Worm (Caenorhabditis elegans): Measurements from ENCODE around the gene klf-3.

ce11 chrII:6573677-6574076 is 43.0 kb upstream of the klf-3 start, which contains the start of gene sra-28:
- TF ChIP-seq gei-17 (GFP tag; optimal IDR thresholded peaks at IDR 0.05) (no peak), lsy-27 (tag; optimal IDR thresholded peaks at IDR 0.05; ENCODE audit: borderline replicate concordance, insufficient read depth) (no peak), mxl-1 (tag; optimal IDR thresholded peaks at IDR 0.05) (no peak), F49E8.2 (tag; optimal IDR thresholded peaks at IDR 0.05; ENCODE audit: insufficient read depth) (no peak), C17E4.6 (GFP tag; IDR thresholded peaks at IDR 0.05) (no peak), snpc-4 (GFP tag; optimal IDR thresholded peaks at IDR 0.05) (no peak), snpc-4 (tag; optimal IDR thresholded peaks at IDR 0.05) (no peak), rcor-1 (GFP tag; IDR thresholded peaks at IDR 0.05) (no peak), F23B12.7 (tag; optimal IDR thresholded peaks at IDR 0.05; ENCODE audit: insufficient read depth) (no peak), K12H6.12 (tag; optimal IDR thresholded peaks at IDR 0.05) (no peak), let-526 (GFP tag; IDR thresholded peaks at IDR 0.05) (no peak), lsl-1 (GFP tag; optimal IDR thresholded peaks at IDR 0.05) (no peak)

All from whole organism, young adult.